Worm (Caenorhabditis elegans): ENCODE measurements around the gene fah-1.

Gene fah-1

DNA sequence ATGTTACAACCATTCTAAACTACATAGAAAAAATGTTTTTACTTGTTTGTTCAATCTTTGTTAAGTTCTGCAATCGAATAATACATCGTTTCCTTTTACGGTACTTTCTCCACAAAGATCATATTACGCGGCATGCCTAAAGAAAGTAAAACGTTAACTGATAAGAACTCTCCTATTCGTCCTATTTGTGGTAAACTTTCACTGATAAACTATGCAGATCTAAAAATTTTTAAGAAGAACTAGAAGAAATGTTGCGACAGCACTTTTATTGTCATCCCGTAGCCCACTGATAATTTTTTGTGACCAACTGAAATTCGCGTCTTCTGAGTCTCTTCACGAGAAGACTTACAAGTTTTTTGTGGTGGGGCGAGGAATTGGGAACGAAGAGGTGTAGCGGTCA, 21.6 kb downstream of the fah-1 start:
- no peak for TF ChIP-seq drap-1 (GFP tag; optimal IDR thresholded peaks at IDR 0.05)
- no peak for TF ChIP-seq blmp-1 (tag; optimal IDR thresholded peaks at IDR 0.05)
- no peak for TF ChIP-seq pha-4 (tag; optimal IDR thresholded peaks at IDR 0.05)
- no peak for TF ChIP-seq unc-120 (tag; optimal IDR thresholded peaks at IDR 0.05; ENCODE audit: poor library complexity, severe bottlenecking)
- TF ChIP-seq elt-1 (tag; optimal IDR thresholded peaks at IDR 0.05; ENCODE audit: borderline replicate concordance, insufficient read depth): no peak
- TF ChIP-seq cnd-1 (tag; optimal IDR thresholded peaks at IDR 0.05): no peak
- TF ChIP-seq sptf-1 (tag; optimal IDR thresholded peaks at IDR 0.05): no peak
- TF ChIP-seq snpc-4 (tag; optimal IDR thresholded peaks at IDR 0.05): no peak
- TF ChIP-seq ceh-83 (GFP tag; optimal IDR thresholded peaks at IDR 0.05): no peak
- TF ChIP-seq lin-13 (tag; optimal IDR thresholded peaks at IDR 0.05): no peak
- no peak for TF ChIP-seq unc-39 (tag; optimal IDR thresholded peaks at IDR 0.05)

ce11 chrX:6420681-6421080, 28.0 kb downstream of the fah-1 start, which contains the start of gene K10C2.12:
Gene K10C2.12 (minus strand): TSS chrX:6420781.
- TF ChIP-seq elt-3 (tag; optimal IDR thresholded peaks at IDR 0.05): no peak

DNA sequence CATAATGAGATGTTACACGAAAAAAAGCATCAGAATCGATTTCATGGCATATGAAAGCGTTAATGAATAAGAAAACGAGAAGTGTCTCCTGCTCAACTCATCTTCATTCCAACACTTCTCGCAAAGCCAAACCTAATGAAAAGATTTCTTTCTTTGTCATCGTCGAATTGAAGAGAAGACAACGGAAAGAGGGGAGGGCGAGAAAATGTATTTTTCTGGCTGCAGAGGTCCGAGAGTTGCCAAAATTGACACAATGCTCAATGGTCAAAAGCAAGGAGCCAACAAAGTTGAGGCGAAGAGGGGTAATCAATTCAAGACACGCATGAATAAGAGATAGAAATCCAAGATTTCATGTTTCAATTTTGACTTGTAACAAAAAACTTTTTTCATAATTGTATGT, 29.6 kb downstream of the fah-1 start:
- TF ChIP-seq ceh-43 (GFP tag; optimal IDR thresholded peaks at IDR 0.05) (no peak), ces-1 (GFP tag; optimal IDR thresholded peaks at IDR 0.05) (peak; percentile 71)

- TF ChIP-seq M03D4.4 (tag; optimal IDR thresholded peaks at IDR 0.05): no peak
- TF ChIP-seq ham-2 (GFP tag; optimal IDR thresholded peaks at IDR 0.05): peak; percentile 7
Measured at ce11 chrX:6416357-6417087, 32.2 kb downstream of the fah-1 start, which contains the start of gene T22E5.6. Gene T22E5.6 (minus strand): TSS chrX:6416407.

- no peak for TF ChIP-seq mls-2 (tag; optimal IDR thresholded peaks at IDR 0.05)
- TF ChIP-seq M03D4.4 (tag; optimal IDR thresholded peaks at IDR 0.05): no peak
- TF ChIP-seq zip-8 (tag; optimal IDR thresholded peaks at IDR 0.05): peak; percentile 82
Measured at ce11 chrX:6413583-6413982, 35.1 kb downstream of the fah-1 start.

- TF ChIP-seq lin-32 (GFP tag; optimal IDR thresholded peaks at IDR 0.05): no peak
- no peak for TF ChIP-seq ceh-43 (GFP tag; optimal IDR thresholded peaks at IDR 0.05)
- no peak for TF ChIP-seq pha-4 (tag; optimal IDR thresholded peaks at IDR 0.05)
- no peak for TF ChIP-seq nhr-12 (tag; optimal IDR thresholded peaks at IDR 0.05)
- no peak for TF ChIP-seq zip-8 (tag; optimal IDR thresholded peaks at IDR 0.05)
- no peak for TF ChIP-seq mls-2 (tag; optimal IDR thresholded peaks at IDR 0.05)
- TF ChIP-seq sem-2 (GFP tag; optimal IDR thresholded peaks at IDR 0.05): no peak
- TF ChIP-seq drap-1 (GFP tag; optimal IDR thresholded peaks at IDR 0.05): no peak
- no peak for TF ChIP-seq tbx-8 (GFP tag; optimal IDR thresholded peaks at IDR 0.05)
- TF ChIP-seq ceh-83 (GFP tag; optimal IDR thresholded peaks at IDR 0.05): no peak
- TF ChIP-seq bed-3 (GFP tag; optimal IDR thresholded peaks at IDR 0.05): no peak
- no peak for TF ChIP-seq nhr-2 (tag; optimal IDR thresholded peaks at IDR 0.05)
- TF ChIP-seq nhr-28 (tag; optimal IDR thresholded peaks at IDR 0.05): no peak
- TF ChIP-seq flh-1 (GFP tag; optimal IDR thresholded peaks at IDR 0.05): no peak
Measured at ce11 chrX:6412575-6412974, 36.1 kb downstream of the fah-1 start, which contains the start of gene T22E5.1. Gene T22E5.1 (plus strand): TSS chrX:6412875.

DNA sequence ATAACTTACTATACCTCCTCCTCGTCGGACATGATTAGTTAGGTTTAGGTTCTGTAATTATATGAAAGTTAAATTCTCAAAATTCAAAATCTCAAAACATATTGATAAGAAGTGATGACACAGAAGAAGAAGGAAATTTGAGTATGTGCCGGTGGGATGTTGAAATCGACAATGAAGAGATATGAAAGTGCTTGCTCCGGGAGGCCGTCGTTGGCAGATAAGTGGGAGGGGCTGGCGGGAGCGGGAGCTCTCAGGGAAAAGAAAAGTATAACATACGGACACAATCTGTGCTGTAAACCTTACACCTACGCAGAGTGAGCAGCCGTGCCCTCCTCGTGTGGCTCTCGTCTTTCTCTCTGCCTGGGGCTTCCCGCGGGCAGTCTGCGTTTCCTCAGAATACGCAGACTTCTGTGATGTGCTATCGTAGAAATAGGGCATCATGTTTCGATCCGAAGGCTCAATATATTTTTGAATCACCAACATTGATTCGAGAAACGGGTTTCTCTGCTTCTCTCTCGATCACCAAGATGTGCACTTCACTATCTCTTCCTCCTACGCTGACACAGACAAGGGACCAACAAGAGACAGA, 38.4 kb downstream of the fah-1 start, which contains the start of gene mup-2:
TSS of gene mup-2 (minus strand) at position 51 of the 589 bp plus-strand sequence.
- no peak for TF ChIP-seq ceh-39 (tag; optimal IDR thresholded peaks at IDR 0.05)
- TF ChIP-seq unc-62 (GFP tag; optimal IDR thresholded peaks at IDR 0.05): peak; percentile 75
- TF ChIP-seq unc-120 (tag; optimal IDR thresholded peaks at IDR 0.05; ENCODE audit: poor library complexity, severe bottlenecking): peak; percentile 93
- peak; percentile 96 for TF ChIP-seq hlh-1 (tag; optimal IDR thresholded peaks at IDR 0.05)
- TF ChIP-seq ham-2 (GFP tag; optimal IDR thresholded peaks at IDR 0.05): no peak
- no peak for TF ChIP-seq M03D4.4 (tag; optimal IDR thresholded peaks at IDR 0.05)
- no peak for TF ChIP-seq mls-2 (tag; optimal IDR thresholded peaks at IDR 0.05)
- no peak for TF ChIP-seq lin-13 (tag; optimal IDR thresholded peaks at IDR 0.05)
- no peak for TF ChIP-seq nhr-76 (tag; optimal IDR thresholded peaks at IDR 0.05)
- no peak for TF ChIP-seq nhr-12 (tag; optimal IDR thresholded peaks at IDR 0.05)
- TF ChIP-seq blmp-1 (tag; optimal IDR thresholded peaks at IDR 0.05): no peak
- no peak for TF ChIP-seq nhr-2 (tag; optimal IDR thresholded peaks at IDR 0.05)
